Worm (Caenorhabditis elegans): ENCODE measurements around the gene osta-2.

DNA sequence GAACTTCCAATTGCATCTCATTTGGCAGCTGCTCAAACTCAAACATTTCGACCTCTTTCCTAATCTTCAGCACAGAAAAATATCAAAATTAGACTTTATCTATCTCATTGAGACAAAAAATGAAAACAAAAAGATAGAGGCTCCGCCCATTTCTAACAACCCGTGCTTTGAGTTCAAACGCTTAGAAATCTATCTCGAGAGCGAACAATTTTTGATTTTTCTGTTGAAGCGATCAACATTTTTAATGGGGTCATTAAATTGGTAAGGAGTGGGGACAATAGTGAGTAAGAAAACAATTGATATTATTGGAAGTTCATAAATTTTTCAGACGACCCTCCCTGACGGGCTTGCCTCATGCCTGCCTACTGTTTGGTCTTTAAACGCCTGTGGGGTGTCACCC, 8.6 kb upstream of the osta-2 start, which contains the start of the genes C25H3.10 and C25H3.1:
- TF ChIP-seq elt-3 (tag; optimal IDR thresholded peaks at IDR 0.05) (no peak), pha-4 (tag; optimal IDR thresholded peaks at IDR 0.05) (no peak), unc-62 (GFP tag; optimal IDR thresholded peaks at IDR 0.05) (no peak), elt-1 (tag; optimal IDR thresholded peaks at IDR 0.05; ENCODE audit: borderline replicate concordance, insufficient read depth) (no peak), lin-13 (tag; optimal IDR thresholded peaks at IDR 0.05) (no peak), ztf-11 (tag; optimal IDR thresholded peaks at IDR 0.05) (no peak), tbx-8 (GFP tag; optimal IDR thresholded peaks at IDR 0.05) (no peak), unc-39 (tag; optimal IDR thresholded peaks at IDR 0.05) (no peak), nhr-237 (tag; optimal IDR thresholded peaks at IDR 0.05) (no peak), nhr-28 (tag; optimal IDR thresholded peaks at IDR 0.05) (no peak), lsy-2 (tag; optimal IDR thresholded peaks at IDR 0.05) (no peak), mep-1 (tag; optimal IDR thresholded peaks at IDR 0.05) (no peak)
